Fruit fly (Drosophila melanogaster) S2 (cell line): ENCODE results near the gene Lam.

ENCODE experiments used
- CG8478 ChIP-seq: fragments of >200 bp; optimal IDR thresholded peaks from 2 replicates; lab custom pipeline; 2018
- CTCF ChIP-seq, 2 experiments: fragments of >200 bp; optimal IDR thresholded peaks; 2 replicates each; lab custom pipeline; 2018

Lam gene

DNA sequence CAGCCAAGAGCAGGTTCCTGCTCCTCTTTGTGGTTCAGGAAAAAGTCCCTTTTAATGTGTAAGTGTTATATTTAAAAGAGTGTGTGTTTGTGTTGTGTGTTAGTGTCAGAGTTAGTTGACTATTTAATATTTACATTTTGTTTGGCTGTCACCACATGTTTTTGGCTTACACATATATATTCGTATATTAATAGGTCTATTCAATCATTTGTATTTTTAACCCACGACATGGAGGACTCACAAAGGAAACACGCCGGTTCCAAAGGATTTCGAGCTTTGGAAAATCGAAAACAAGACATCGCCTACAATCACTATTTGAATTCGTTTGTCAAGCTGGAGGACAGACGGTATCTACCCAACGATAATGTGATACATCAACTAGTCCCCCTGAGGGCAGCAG lies 11.5 kb downstream of the Lam start, which contains the start of the genes CG14013 and CG14017:
TSS of gene CG14013 (minus strand) at position 101 of the 400 bp plus-strand sequence.
TSS of gene CG14017 (plus strand) at position 148 of the 400 bp plus-strand sequence.
- TF ChIP-seq CTCF (optimal IDR thresholded peaks at IDR 0.05; lab: Kevin White, UChicago), result no peak
- no peak for TF ChIP-seq CG8478 (lab: Kevin White, UChicago)

- TF ChIP-seq CTCF (optimal IDR thresholded peaks at IDR 0.05; lab: Kevin White, UChicago), result no peak
- TF ChIP-seq CG8478 (lab: Kevin White, UChicago), result no peak
Measured at dm6 chr2L:5554818-5555217, 12.5 kb downstream of the Lam start, which contains the start of gene GluRIIA. Gene GluRIIA (plus strand): TSS chr2L:5555072.

DNA sequence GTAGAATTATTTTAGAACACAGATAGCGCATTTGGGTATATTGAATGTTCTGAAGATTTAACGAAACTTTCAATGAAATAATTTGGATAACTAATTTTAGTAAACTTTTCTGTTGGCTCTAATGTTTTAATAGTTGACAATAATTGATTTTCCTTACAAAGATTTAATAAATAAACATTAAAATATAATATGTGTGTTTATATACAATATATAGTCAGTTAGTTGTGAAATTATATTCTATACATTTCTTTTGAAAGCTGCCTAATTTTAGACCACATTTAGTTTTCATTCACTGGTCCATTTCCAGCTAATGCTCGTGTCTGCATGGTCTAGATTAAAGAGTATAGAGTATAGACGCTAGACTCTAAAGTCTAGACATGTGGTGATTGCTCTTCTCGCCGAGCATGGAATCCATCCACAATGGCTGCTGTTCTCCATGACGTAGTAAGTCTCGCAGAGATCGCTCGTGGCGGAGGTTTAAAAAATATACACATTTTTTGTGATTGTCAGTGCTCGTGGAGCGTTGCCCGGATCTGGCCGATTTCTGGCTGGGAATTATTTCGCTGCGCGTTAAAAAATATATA lies 16.6 kb downstream of the Lam start, which contains the start of gene GluRIIB:
TSS of gene GluRIIB (plus strand) at position 534 of the 584 bp plus-strand sequence.
- no peak for TF ChIP-seq CTCF (optimal IDR thresholded peaks at IDR 0.05; lab: Kevin White, UChicago)
- TF ChIP-seq CG8478 (lab: Kevin White, UChicago), result no peak

DNA sequence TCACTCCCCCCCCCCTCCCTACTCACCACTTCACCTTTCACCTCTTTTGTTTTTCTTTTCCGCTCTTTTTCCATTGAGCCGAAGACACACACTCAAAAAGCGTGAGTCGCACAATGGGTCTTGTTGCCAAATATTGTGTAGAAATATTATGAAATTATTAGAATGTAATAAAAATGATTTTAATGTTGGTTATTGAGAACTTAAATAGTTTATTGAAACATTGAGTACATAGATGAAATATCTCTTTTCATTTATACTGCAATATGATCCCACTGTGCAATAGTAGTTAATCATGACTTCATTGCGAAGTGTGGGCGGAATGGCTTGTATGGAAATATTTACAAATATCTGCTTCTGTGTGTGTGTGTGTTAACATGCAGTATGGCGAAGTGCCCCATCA lies 24.8 kb downstream of the Lam start:
- no peak for TF ChIP-seq CTCF (optimal IDR thresholded peaks at IDR 0.05; lab: Kevin White, UChicago)
- no peak for TF ChIP-seq CG8478 (lab: Kevin White, UChicago)

DNA sequence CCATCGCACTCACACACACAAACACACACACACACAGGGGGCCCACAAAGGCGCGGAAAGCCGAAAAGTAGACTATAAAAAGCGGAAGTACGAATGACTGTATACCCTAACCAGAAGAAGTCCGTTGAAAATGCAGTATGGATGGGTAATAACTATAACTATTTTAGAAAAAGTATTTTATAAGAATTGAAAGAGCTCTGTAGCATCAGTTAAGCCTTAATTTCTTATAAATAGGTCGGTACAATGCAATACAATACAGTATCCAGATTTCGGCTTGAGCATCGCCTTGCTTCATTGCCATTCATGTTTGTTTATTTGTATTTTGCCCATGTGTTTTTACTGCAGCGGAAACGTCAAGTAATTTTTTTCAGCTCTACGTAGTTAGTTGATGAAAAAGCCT lies 27.2 kb downstream of the Lam start:
- TF ChIP-seq CG8478 (lab: Kevin White, UChicago), result no peak
- no peak for TF ChIP-seq CTCF (optimal IDR thresholded peaks at IDR 0.05; lab: Kevin White, UChicago)

DNA sequence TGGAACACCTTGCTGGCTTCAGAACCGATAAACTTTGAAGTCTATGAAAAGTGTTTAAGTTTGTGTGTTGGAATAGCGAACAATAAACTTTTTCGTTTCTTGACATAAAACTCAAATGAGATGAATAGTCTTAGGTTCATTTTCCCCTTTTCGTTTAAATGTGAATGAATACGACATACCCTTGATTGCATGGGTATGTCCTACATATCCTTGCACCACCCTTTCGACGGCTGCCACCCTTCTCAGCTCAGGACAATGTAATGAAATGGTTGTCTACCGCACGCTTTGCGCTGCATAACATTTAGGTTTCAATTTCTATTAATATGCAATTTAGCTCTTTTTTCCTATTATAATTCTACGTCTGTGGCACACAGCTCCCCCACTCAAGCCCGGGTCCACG lies 38.7 kb downstream of the Lam start, which contains the start of gene CG14011:
TSS of gene CG14011 (minus strand) at position 101 of the 400 bp plus-strand sequence.
- TF ChIP-seq CG8478 (lab: Kevin White, UChicago) (no peak), CTCF (optimal IDR thresholded peaks at IDR 0.05; lab: Kevin White, UChicago) (no peak)

dm6 chr2L:5588314-5588713 lies 46.0 kb downstream of the Lam start, which contains the start of gene CG7251:
Gene CG7251 (minus strand): TSS chr2L:5588414.
- TF ChIP-seq CG8478 (lab: Kevin White, UChicago) (no peak), CTCF (optimal IDR thresholded peaks at IDR 0.05; lab: Kevin White, UChicago) (no peak)

- TF ChIP-seq CG8478 (lab: Kevin White, UChicago), result no peak
- no peak for TF ChIP-seq CTCF (optimal IDR thresholded peaks at IDR 0.05; lab: Kevin White, UChicago)
Measured at dm6 chr2L:5593839-5594238, 51.6 kb downstream of the Lam start.
